Worm (Caenorhabditis elegans): ENCODE data around the gene F46F5.16.
"Not testable (repeated sequence)": the region's sequence is repeated elsewhere in the genome, so short reads cannot be mapped to it uniquely, and the experiment has no call there.

Gene F46F5.16

DNA sequence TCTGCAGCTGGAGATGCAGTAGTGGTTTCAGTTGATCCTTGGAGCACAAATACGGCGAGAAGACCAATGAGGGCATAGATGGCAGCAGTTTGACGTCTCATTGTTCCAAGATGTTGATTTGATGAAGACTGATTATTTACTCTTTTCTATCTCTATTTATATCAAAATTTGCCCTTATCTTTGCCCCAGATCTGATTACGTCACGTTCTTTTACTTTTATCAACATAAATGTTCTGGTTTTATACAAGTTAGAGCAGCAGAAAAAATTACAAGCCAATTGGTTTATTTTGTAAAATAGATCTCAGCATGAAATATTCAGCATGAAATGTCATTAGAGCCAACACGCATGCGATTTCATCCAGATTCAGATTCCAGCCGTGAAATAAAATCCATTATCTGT, 35.7 kb downstream of the F46F5.16 start, which contains the start of gene msrp-4:
Gene msrp-4 (minus strand): TSS at position 101 of the 400 bp plus-strand sequence.
- not testable (repeated sequence) for TF ChIP-seq egl-13, elt-2, nhr-84 (tag; optimal IDR thresholded peaks at IDR 0.05)

DNA sequence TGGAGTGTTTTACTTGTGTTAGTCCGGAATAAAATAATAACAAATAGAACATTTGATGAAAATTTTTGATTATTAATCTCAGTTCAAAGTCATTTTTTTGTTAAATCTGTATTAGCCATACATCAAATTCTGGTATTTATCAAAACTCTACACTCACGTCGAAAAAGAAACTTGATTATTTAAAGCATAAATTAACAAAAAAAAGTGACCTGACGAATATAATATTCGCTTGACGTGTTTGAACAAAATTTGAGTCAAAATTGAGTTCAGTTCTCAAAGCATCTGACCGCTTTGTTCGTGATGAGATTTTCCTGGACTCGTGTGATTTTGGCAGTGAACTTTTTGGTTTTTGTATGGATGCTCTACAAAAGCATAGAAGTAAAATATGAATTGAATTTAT, 36.5 kb downstream of the F46F5.16 start, which contains the start of gene F46F5.10:
Gene F46F5.10 (plus strand): TSS at position 301 of the 400 bp plus-strand sequence.
- TF ChIP-seq tlp-1 (tag; optimal IDR thresholded peaks at IDR 0.05) (no peak), sup-37 (GFP tag; optimal IDR thresholded peaks at IDR 0.05) (no peak), fkh-8 (tag; optimal IDR thresholded peaks at IDR 0.05) (no peak)

DNA sequence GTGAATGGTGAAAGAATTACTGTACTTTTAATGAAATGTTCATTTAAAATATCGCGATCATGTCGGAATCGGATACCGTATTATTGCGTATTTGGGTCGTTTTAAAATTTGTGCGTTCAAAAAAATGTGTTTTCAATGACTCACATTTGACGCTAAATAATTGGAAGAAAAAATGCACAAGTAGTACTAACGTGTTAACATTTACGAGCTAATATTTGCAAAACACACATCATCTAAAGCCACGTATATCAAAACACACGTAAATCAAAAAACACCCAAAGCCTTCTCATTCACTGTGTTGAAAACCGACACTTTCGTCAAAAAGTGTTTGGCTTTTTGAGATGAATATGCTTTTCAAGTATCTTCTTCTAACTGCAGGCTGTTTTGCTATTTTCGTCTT, 38.5 kb downstream of the F46F5.16 start, which contains the start of gene F28A10.1:
Gene F28A10.1 (plus strand): TSS at position 301 of the 400 bp plus-strand sequence.
- TF ChIP-seq unc-86 (tag; optimal IDR thresholded peaks at IDR 0.05) (no peak), xbp-1 (tag; optimal IDR thresholded peaks at IDR 0.05) (no peak), tbx-2 (tag; optimal IDR thresholded peaks at IDR 0.05) (no peak), elt-2 (tag; optimal IDR thresholded peaks at IDR 0.05) (no peak), egl-27 (tag; optimal IDR thresholded peaks at IDR 0.05) (no peak), nhr-12 (tag; optimal IDR thresholded peaks at IDR 0.05) (no peak), ceh-63 (GFP tag; optimal IDR thresholded peaks at IDR 0.05) (no peak), irx-1 (tag; optimal IDR thresholded peaks at IDR 0.05) (no peak), nhr-85 (tag) (no peak), sox-4 (tag; optimal IDR thresholded peaks at IDR 0.05) (no peak), mep-1 (tag; optimal IDR thresholded peaks at IDR 0.05) (no peak), sup-37 (GFP tag; optimal IDR thresholded peaks at IDR 0.05) (no peak), fkh-8 (tag; optimal IDR thresholded peaks at IDR 0.05) (no peak), lsy-2 (tag; optimal IDR thresholded peaks at IDR 0.05) (no peak), unc-130 (tag; optimal IDR thresholded peaks at IDR 0.05) (no peak), nhr-47 (tag; optimal IDR thresholded peaks at IDR 0.05) (no peak), pag-3 (tag; optimal IDR thresholded peaks at IDR 0.05; ENCODE audit: borderline replicate concordance, insufficient read depth) (no peak)

Measured in whole organism, L1 larva.